Fruit fly (Drosophila melanogaster) whole organism, pupa: ENCODE measurements around the gene Usp30.

Source experiments
- CG10348 ChIP-seq: fragments of 200-800 bp; sonication (Bioruptor generic); IDR thresholded peaks from 2 replicates; pipeline ENCODE4 v1.3.6; 2022; ENCODE audit warnings: missing biosample characterization, missing genetic modification characterization
- CG12605 ChIP-seq: fragments of 200-800 bp; sonication (Bioruptor generic); IDR thresholded peaks from 2 replicates; pipeline ENCODE4 v1.3.6; 2022; ENCODE audit warnings: missing biosample characterization, missing genetic modification characterization
- CG13204 ChIP-seq: fragments of 200-800 bp; sonication (Bioruptor generic); optimal IDR thresholded peaks from 2 replicates; lab custom pipeline; 2018; ENCODE audit warnings: missing biosample characterization, mild to moderate bottlenecking, missing genetic modification characterization, moderate library complexity
- CG14655 ChIP-seq: fragments of 200-800 bp; sonication (Bioruptor generic); optimal IDR thresholded peaks from 3 replicates; lab custom pipeline; 2017; ENCODE audit warnings: mild to moderate bottlenecking, missing biosample characterization, missing genetic modification reagents, missing genetic modification characterization
- CG15710 ChIP-seq: fragments of 200-800 bp; sonication (Bioruptor generic); optimal IDR thresholded peaks from 2 replicates; lab custom pipeline; 2018; ENCODE audit warnings: missing biosample characterization, mild to moderate bottlenecking, missing genetic modification characterization, moderate library complexity
- CG17806 ChIP-seq: fragments of 200-800 bp; sonication (Bioruptor generic); optimal IDR thresholded peaks from 2 replicates; lab custom pipeline; 2018; ENCODE audit warnings: missing biosample characterization, mild to moderate bottlenecking, missing genetic modification characterization, moderate library complexity
- CG32121 ChIP-seq: fragments of 200-800 bp; sonication (Bioruptor generic); IDR thresholded peaks from 2 replicates; pipeline ENCODE4 v1.3.6; 2022; ENCODE audit warnings: missing biosample characterization, missing genetic modification characterization
- CG34367 ChIP-seq: fragments of 200-800 bp; sonication (Bioruptor generic); optimal IDR thresholded peaks from 2 replicates; lab custom pipeline; 2018; ENCODE audit warnings: missing biosample characterization, mild to moderate bottlenecking, missing genetic modification characterization
- CG4496 ChIP-seq: fragments of 200-800 bp; sonication (Bioruptor generic); IDR thresholded peaks from 3 replicates; pipeline ENCODE4 v1.3.6; 2022; ENCODE audit warnings: missing biosample characterization, missing genetic modification characterization
- CG8159 ChIP-seq: fragments of 200-800 bp; sonication (Bioruptor generic); optimal IDR thresholded peaks from 3 replicates; lab custom pipeline; 2018; ENCODE audit warnings: missing biosample characterization, mild to moderate bottlenecking, missing genetic modification characterization, moderate library complexity
- CG8301 ChIP-seq: fragments of 200-800 bp; sonication (Bioruptor generic); optimal IDR thresholded peaks from 2 replicates; lab custom pipeline; 2018; ENCODE audit warnings: missing biosample characterization, mild to moderate bottlenecking, missing genetic modification characterization
- CG9948 ChIP-seq: fragments of 200-800 bp; sonication (Bioruptor generic); optimal IDR thresholded peaks from 2 replicates; lab custom pipeline; 2018; ENCODE audit warnings: missing biosample characterization, mild to moderate bottlenecking, missing genetic modification characterization, moderate library complexity
- D1 ChIP-seq: fragments of 200-800 bp; sonication (Bioruptor generic); optimal IDR thresholded peaks from 2 replicates; lab custom pipeline; 2018; ENCODE audit warnings: missing biosample characterization, mild to moderate bottlenecking, missing genetic modification characterization, moderate library complexity
- EcR ChIP-seq: fragments of 200-800 bp; sonication (Bioruptor generic); optimal IDR thresholded peaks from 3 replicates; lab custom pipeline; 2019; ENCODE audit warnings: missing biosample characterization, missing genetic modification characterization, mild to moderate bottlenecking, moderate library complexity, missing genetic modification reagents
- Ets98B ChIP-seq: fragments of 200-800 bp; sonication (Bioruptor generic); IDR thresholded peaks from 2 replicates; pipeline ENCODE4 v1.3.6; 2022; ENCODE audit warnings: missing biosample characterization, missing genetic modification characterization
- Pif1A ChIP-seq: fragments of 200-800 bp; sonication (Bioruptor generic); optimal IDR thresholded peaks from 3 replicates; lab custom pipeline; 2016; ENCODE audit warnings: missing biosample characterization, missing genetic modification characterization
- Pif1B ChIP-seq: fragments of 200-800 bp; sonication (Bioruptor generic); optimal IDR thresholded peaks from 3 replicates; lab custom pipeline; 2016; ENCODE audit warnings: missing biosample characterization, missing genetic modification characterization
- Snoo ChIP-seq: fragments of 200-800 bp; sonication (Bioruptor generic); optimal IDR thresholded peaks from 3 replicates; lab custom pipeline; 2017; ENCODE audit warnings: missing biosample characterization, mild to moderate bottlenecking, missing genetic modification characterization, inconsistent platforms
- fd96Ca ChIP-seq: fragments of 200-800 bp; sonication (Bioruptor generic); IDR thresholded peaks from 3 replicates; pipeline ENCODE4 v1.3.6; 2022; ENCODE audit warnings: missing biosample characterization, missing genetic modification characterization
- gl ChIP-seq: fragments of 200-800 bp; sonication (Bioruptor generic); optimal IDR thresholded peaks from 2 replicates; lab custom pipeline; 2018; ENCODE audit warnings: missing biosample characterization, mild to moderate bottlenecking, missing genetic modification characterization
- rn ChIP-seq: fragments of 200-800 bp; sonication (Bioruptor generic); IDR thresholded peaks from 2 replicates; pipeline ENCODE4 v1.3.6; 2022; ENCODE audit warnings: missing biosample characterization, missing genetic modification characterization

Gene Usp30

dm6 chrX:5894529-5895487, 15.2 kb upstream of the Usp30 start:
- peak; percentile 38 for TF ChIP-seq Pif1B (GFP tag; lab: Kevin White, UChicago)
- no peak for TF ChIP-seq Snoo
- TF ChIP-seq CG10348 = no peak
- TF ChIP-seq CG32121 (GFP tag; lab: Robert Waterston, UW) = no peak
- no peak for TF ChIP-seq rn
- TF ChIP-seq D1 = no peak
- TF ChIP-seq Pif1A (GFP tag; lab: Kevin White, UChicago) = peak; percentile 15
- TF ChIP-seq CG14655 (GFP tag; lab: Kevin White, UChicago) = peak; percentile 33
- no peak for TF ChIP-seq gl (tag; lab: Kevin White, UChicago)
- TF ChIP-seq CG15710 = no peak
- TF ChIP-seq CG8159 (tag; lab: Kevin White, UChicago) = peak; percentile 42
- 0 out of 3 replicates have a peak, but pooled peaks have one; percentile 25 for TF ChIP-seq CG4496 (GFP tag; lab: Robert Waterston, UW)
- peak; percentile 29 for TF ChIP-seq CG8301 (tag; lab: Kevin White, UChicago)
- TF ChIP-seq fd96Ca (GFP tag; lab: Robert Waterston, UW) = no peak
- TF ChIP-seq CG12605 (GFP tag; lab: Robert Waterston, UW) = no peak
- peak; percentile 24 for TF ChIP-seq CG34367 (tag; lab: Kevin White, UChicago)
- TF ChIP-seq CG17806 = peak; percentile 3
- 0 out of 2 replicates have a peak, but pooled peaks have one; percentile 31 for TF ChIP-seq Ets98B (GFP tag; lab: Robert Waterston, UW)
- peak; percentile 4 for TF ChIP-seq CG9948 (tag; lab: Kevin White, UChicago)
- TF ChIP-seq CG13204 = no peak
- no peak for TF ChIP-seq EcR (GFP tag; lab: Kevin White, UChicago)

dm6 chrX:5893165-5893564, 13.6 kb upstream of the Usp30 start:
- no peak for TF ChIP-seq CG12605 (GFP tag; lab: Robert Waterston, UW)
- no peak for TF ChIP-seq EcR (GFP tag; lab: Kevin White, UChicago)
- no peak for TF ChIP-seq rn
- no peak for TF ChIP-seq CG32121 (GFP tag; lab: Robert Waterston, UW)
- no peak for TF ChIP-seq Snoo
- TF ChIP-seq CG14655 (GFP tag; lab: Kevin White, UChicago) = no peak
- TF ChIP-seq gl (tag; lab: Kevin White, UChicago) = no peak
- no peak for TF ChIP-seq CG15710
- TF ChIP-seq CG8301 (tag; lab: Kevin White, UChicago) = no peak
- TF ChIP-seq CG10348 = no peak

DNA sequence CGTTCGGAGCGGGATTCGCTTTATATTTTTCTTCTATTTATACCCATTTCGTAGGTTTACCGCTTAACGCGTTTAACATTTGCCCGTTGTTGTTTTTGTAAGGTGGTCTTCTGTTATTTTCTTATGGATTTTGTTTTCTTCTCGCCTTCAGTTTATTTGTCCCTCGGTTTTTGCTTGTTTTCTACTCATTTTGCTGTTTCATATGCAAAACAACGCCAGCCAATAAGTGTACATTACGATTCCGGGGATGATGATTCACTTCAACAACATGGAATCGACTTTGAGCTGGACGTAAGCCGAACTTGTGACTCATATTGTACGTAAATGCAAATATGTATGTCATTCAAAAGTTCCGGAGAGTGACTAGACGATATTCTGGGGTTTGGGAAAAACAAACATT, 12.9 kb upstream of the Usp30 start:
- TF ChIP-seq Pif1A (GFP tag; lab: Kevin White, UChicago) = no peak
- no peak for TF ChIP-seq CG13204
- TF ChIP-seq CG9948 (tag; lab: Kevin White, UChicago) = no peak
- TF ChIP-seq Ets98B (GFP tag; lab: Robert Waterston, UW) = no peak
- no peak for TF ChIP-seq Snoo
- no peak for TF ChIP-seq EcR (GFP tag; lab: Kevin White, UChicago)
- no peak for TF ChIP-seq fd96Ca (GFP tag; lab: Robert Waterston, UW)
- TF ChIP-seq CG15710 = no peak
- TF ChIP-seq rn = no peak
- TF ChIP-seq D1 = no peak
- no peak for TF ChIP-seq CG17806
- no peak for TF ChIP-seq CG32121 (GFP tag; lab: Robert Waterston, UW)
- no peak for TF ChIP-seq CG4496 (GFP tag; lab: Robert Waterston, UW)
- TF ChIP-seq CG8301 (tag; lab: Kevin White, UChicago) = no peak
- no peak for TF ChIP-seq CG14655 (GFP tag; lab: Kevin White, UChicago)
- no peak for TF ChIP-seq CG10348
- TF ChIP-seq gl (tag; lab: Kevin White, UChicago) = no peak

DNA sequence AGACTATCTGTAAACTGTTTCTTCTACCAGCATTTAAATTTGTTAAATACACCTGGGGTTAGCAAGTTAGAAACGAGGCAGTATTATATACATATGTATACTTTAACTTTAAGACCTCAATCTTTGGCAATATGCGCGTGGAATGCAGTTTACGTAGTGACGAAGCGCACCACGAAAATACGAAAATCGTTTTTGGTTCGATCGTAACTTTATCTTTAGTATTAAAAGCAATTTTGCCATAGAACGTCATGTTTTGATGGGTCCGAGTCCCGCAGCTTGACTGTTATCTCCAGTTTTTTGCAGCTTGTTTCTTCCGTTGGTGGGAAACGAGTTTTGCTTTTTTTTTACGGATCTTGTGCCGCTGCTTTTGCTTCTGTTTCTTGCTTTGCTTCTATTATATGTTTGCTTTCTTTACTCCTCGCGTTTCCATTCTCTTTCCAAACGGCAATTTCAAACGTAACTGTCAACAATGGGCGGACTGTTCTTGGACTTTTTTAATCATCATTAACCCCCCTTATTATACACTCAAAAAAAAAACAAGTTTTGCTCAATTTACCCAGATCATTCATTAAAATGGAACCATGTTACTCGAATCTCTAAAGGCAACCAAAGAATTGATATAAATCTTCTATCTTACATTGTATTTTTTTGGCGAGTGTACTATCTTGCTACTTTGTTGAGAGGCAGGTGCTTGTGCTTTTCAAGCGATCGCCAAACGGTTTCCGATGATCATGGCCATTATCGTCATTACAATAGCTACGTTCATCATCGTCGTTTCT, 12.3 kb upstream of the Usp30 start:
- TF ChIP-seq Ets98B (GFP tag; lab: Robert Waterston, UW) (peak; percentile 51; the same call in 1 of the 2 replicates), CG13204 (no peak), CG8301 (tag; lab: Kevin White, UChicago) (peak; percentile 77), Pif1B (GFP tag; lab: Kevin White, UChicago) (no peak), fd96Ca (GFP tag; lab: Robert Waterston, UW) (peak; percentile 39; the same call in 1 of the 3 replicates), EcR (GFP tag; lab: Kevin White, UChicago) (no peak), D1 (no peak), Pif1A (GFP tag; lab: Kevin White, UChicago) (no peak), CG12605 (GFP tag; lab: Robert Waterston, UW) (no peak; the same call in none of the 2 replicates), CG4496 (GFP tag; lab: Robert Waterston, UW) (peak; percentile 83), CG34367 (tag; lab: Kevin White, UChicago) (no peak), rn (no peak), CG10348 (no peak), CG15710 (no peak), Snoo (no peak), CG32121 (GFP tag; lab: Robert Waterston, UW) (peak; percentile 18; the same call in 1 of the 2 replicates), CG9948 (tag; lab: Kevin White, UChicago) (peak; percentile 46), CG8159 (tag; lab: Kevin White, UChicago) (peak; percentile 18), CG17806 (peak; percentile 57), gl (tag; lab: Kevin White, UChicago) (no peak), CG14655 (GFP tag; lab: Kevin White, UChicago) (peak; percentile 82)
